Fruit fly (Drosophila melanogaster) whole organism, prepupa: ENCODE results near the gene CG11586.

ENCODE experiments used
- Blimp-1 ChIP-seq: fragments of 200-800 bp; sonication (Bioruptor generic); optimal IDR thresholded peaks from 3 replicates; lab custom pipeline; 2017; ENCODE audit warnings: missing biosample characterization, missing genetic modification characterization, mild to moderate bottlenecking, moderate library complexity, missing genetic modification reagents
- CG10669 ChIP-seq: fragments of 200-800 bp; sonication (Bioruptor generic); optimal IDR thresholded peaks from 3 replicates; lab custom pipeline; 2018; ENCODE audit warnings: missing biosample characterization, mild to moderate bottlenecking, missing genetic modification characterization, moderate library complexity
- CG11762 ChIP-seq: fragments of 200-800 bp; sonication (Bioruptor generic); optimal IDR thresholded peaks from 3 replicates; lab custom pipeline; 2016; ENCODE audit warnings: missing biosample characterization, missing genetic modification characterization; ENCODE audit not compliant: insufficient read depth
- CG1621 ChIP-seq: fragments of 200-800 bp; sonication (Bioruptor generic); optimal IDR thresholded peaks from 3 replicates; lab custom pipeline; 2018; ENCODE audit warnings: missing biosample characterization, mild to moderate bottlenecking, missing genetic modification characterization
- CG16779 ChIP-seq: fragments of 200-800 bp; sonication (Bioruptor generic); optimal IDR thresholded peaks from 3 replicates; lab custom pipeline; 2017; ENCODE audit warnings: missing biosample characterization, mild to moderate bottlenecking, missing genetic modification characterization
- CG3032 ChIP-seq: fragments of 200-800 bp; optimal IDR thresholded peaks from 2 replicates; lab custom pipeline; 2019; ENCODE audit warnings: missing biosample characterization, mild to moderate bottlenecking, missing genetic modification characterization, moderate library complexity
- CG31627 ChIP-seq: fragments of 200-800 bp; sonication (Bioruptor generic); optimal IDR thresholded peaks from 3 replicates; lab custom pipeline; 2016; ENCODE audit warnings: missing biosample characterization, missing genetic modification characterization
- CG3919 ChIP-seq: fragments of 200-800 bp; sonication (Bioruptor generic); optimal IDR thresholded peaks from 3 replicates; lab custom pipeline; 2016; ENCODE audit warnings: missing biosample characterization, missing genetic modification characterization
- CG6163 ChIP-seq: fragments of 200-800 bp; sonication (Bioruptor generic); IDR thresholded peaks from 3 replicates; pipeline ENCODE4 v1.3.6; 2022; ENCODE audit warnings: missing biosample characterization, missing genetic modification characterization
- CG6276 ChIP-seq: fragments of 200-800 bp; sonication (Bioruptor generic); optimal IDR thresholded peaks from 2 replicates; lab custom pipeline; 2017; ENCODE audit warnings: missing biosample characterization, mild to moderate bottlenecking, missing genetic modification characterization
- CG6854 ChIP-seq: fragments of 200-800 bp; sonication (Bioruptor generic); optimal IDR thresholded peaks from 2 replicates; lab custom pipeline; 2017; ENCODE audit warnings: missing biosample characterization, mild to moderate bottlenecking, missing genetic modification characterization
- CG8119 ChIP-seq: fragments of 200-800 bp; sonication (Bioruptor generic); IDR thresholded peaks from 3 replicates; pipeline ENCODE4 v1.3.6; 2022; ENCODE audit warnings: missing biosample characterization, missing genetic modification characterization
- CG9139 ChIP-seq: fragments of 200-800 bp; sonication (Bioruptor generic); optimal IDR thresholded peaks from 3 replicates; lab custom pipeline; 2017; ENCODE audit warnings: missing biosample characterization, mild to moderate bottlenecking, missing genetic modification characterization
- Eip75B ChIP-seq: fragments of 200-800 bp; sonication (Bioruptor generic); optimal IDR thresholded peaks from 3 replicates; lab custom pipeline; 2016; ENCODE audit warnings: missing biosample characterization, missing genetic modification characterization
- Eip78C ChIP-seq: fragments of 200-800 bp; sonication (Bioruptor generic); peaks from one replicate; lab custom pipeline; 2016; ENCODE audit warnings: missing biosample characterization, missing genetic modification characterization
- Ets96B ChIP-seq: fragments of 200-800 bp; optimal IDR thresholded peaks from 2 replicates; lab custom pipeline; 2019; ENCODE audit warnings: missing biosample characterization, mild to moderate bottlenecking, missing genetic modification characterization, moderate library complexity
- Gug ChIP-seq: fragments of 200-800 bp; sonication (Bioruptor generic); IDR thresholded peaks from 2 replicates; pipeline ENCODE4 v1.3.6; 2022; ENCODE audit warnings: missing biosample characterization, missing genetic modification characterization
- Hr38 ChIP-seq: sonication (Bioruptor generic); optimal IDR thresholded peaks from 2 replicates; lab custom pipeline; 2016; ENCODE audit warnings: missing biosample characterization, missing genetic modification characterization
- Hr39 ChIP-seq: fragments of 200-800 bp; sonication (Bioruptor generic); optimal IDR thresholded peaks from 2 replicates; lab custom pipeline; 2016; ENCODE audit warnings: missing biosample characterization, missing genetic modification characterization
- Hr4 ChIP-seq: fragments of 200-800 bp; sonication (Bioruptor generic); optimal IDR thresholded peaks from 3 replicates; lab custom pipeline; 2016; ENCODE audit warnings: missing biosample characterization, missing genetic modification characterization
- Lpt ChIP-seq: fragments of 200-800 bp; sonication (Bioruptor generic); optimal IDR thresholded peaks from 3 replicates; lab custom pipeline; 2016; ENCODE audit warnings: missing biosample characterization, missing genetic modification characterization
- Met ChIP-seq: fragments of 200-800 bp; sonication (Bioruptor generic); optimal IDR thresholded peaks from 3 replicates; lab custom pipeline; 2016; ENCODE audit warnings: missing biosample characterization, missing genetic modification characterization
- Sox102F ChIP-seq: fragments of 200-800 bp; sonication (Bioruptor generic); optimal IDR thresholded peaks from 2 replicates; lab custom pipeline; 2016; ENCODE audit warnings: missing biosample characterization, mild to moderate bottlenecking, missing genetic modification characterization
- Sox14 ChIP-seq: fragments of 200-800 bp; sonication (Bioruptor generic); optimal IDR thresholded peaks from 3 replicates; lab custom pipeline; 2016; ENCODE audit warnings: missing biosample characterization, missing genetic modification characterization
- Sox15 ChIP-seq: fragments of 200-800 bp; sonication (Bioruptor generic); optimal IDR thresholded peaks from 3 replicates; lab custom pipeline; 2016; ENCODE audit warnings: missing biosample characterization, missing genetic modification characterization
- achi ChIP-seq: fragments of 200-800 bp; sonication (Bioruptor generic); optimal IDR thresholded peaks from 3 replicates; lab custom pipeline; 2016; ENCODE audit warnings: missing biosample characterization, missing genetic modification characterization
- acj6 ChIP-seq: fragments of 200-800 bp; sonication (Bioruptor generic); optimal IDR thresholded peaks from 3 replicates; lab custom pipeline; 2016; ENCODE audit warnings: missing biosample characterization, missing genetic modification characterization
- dac ChIP-seq: fragments of 200-800 bp; sonication (Bioruptor generic); optimal IDR thresholded peaks from 2 replicates; lab custom pipeline; 2017; ENCODE audit warnings: missing biosample characterization, mild to moderate bottlenecking, missing genetic modification characterization
- eg ChIP-seq: fragments of 200-800 bp; sonication (Bioruptor generic); IDR thresholded peaks from 3 replicates; pipeline ENCODE4 v1.3.6; 2022; ENCODE audit warnings: missing biosample characterization, missing genetic modification characterization
- esn ChIP-seq: fragments of 200-800 bp; sonication (Bioruptor generic); optimal IDR thresholded peaks from 2 replicates; lab custom pipeline; 2016; ENCODE audit warnings: missing biosample characterization, mild to moderate bottlenecking, missing genetic modification characterization, moderate library complexity
- fd59A ChIP-seq: fragments of 200-800 bp; sonication (Bioruptor generic); optimal IDR thresholded peaks from 2 replicates; lab custom pipeline; 2017; ENCODE audit warnings: missing biosample characterization, mild to moderate bottlenecking, missing genetic modification characterization, missing genetic modification reagents
- fd85E ChIP-seq: fragments of 200-800 bp; sonication (Bioruptor generic); optimal IDR thresholded peaks from 3 replicates; lab custom pipeline; 2016; ENCODE audit warnings: missing biosample characterization, missing genetic modification characterization
- fkh ChIP-seq: fragments of 200-800 bp; sonication (Bioruptor generic); optimal IDR thresholded peaks from 3 replicates; lab custom pipeline; 2017; ENCODE audit warnings: missing biosample characterization, mild to moderate bottlenecking, missing genetic modification characterization, moderate library complexity
- lz ChIP-seq: fragments of 200-800 bp; sonication (Bioruptor generic); optimal IDR thresholded peaks from 3 replicates; lab custom pipeline; 2016; ENCODE audit warnings: missing biosample characterization, missing genetic modification characterization
- spab ChIP-seq: fragments of 200-800 bp; sonication (Bioruptor generic); optimal IDR thresholded peaks from 2 replicates; lab custom pipeline; 2017; ENCODE audit warnings: missing biosample characterization, mild to moderate bottlenecking, missing genetic modification characterization, missing genetic modification reagents
- svp ChIP-seq: fragments of 200-800 bp; sonication (Bioruptor generic); peaks from one replicate; lab custom pipeline; 2016; ENCODE audit warnings: missing biosample characterization, missing genetic modification characterization
- topi ChIP-seq: fragments of 200-800 bp; sonication (Bioruptor generic); optimal IDR thresholded peaks from 3 replicates; lab custom pipeline; 2016; ENCODE audit warnings: missing biosample characterization, missing genetic modification characterization
- vri ChIP-seq: fragments of 200-800 bp; sonication (Bioruptor generic); optimal IDR thresholded peaks from 3 replicates; lab custom pipeline; 2016; ENCODE audit warnings: missing biosample characterization, mild to moderate bottlenecking, missing genetic modification characterization

The CG11586 gene

DNA sequence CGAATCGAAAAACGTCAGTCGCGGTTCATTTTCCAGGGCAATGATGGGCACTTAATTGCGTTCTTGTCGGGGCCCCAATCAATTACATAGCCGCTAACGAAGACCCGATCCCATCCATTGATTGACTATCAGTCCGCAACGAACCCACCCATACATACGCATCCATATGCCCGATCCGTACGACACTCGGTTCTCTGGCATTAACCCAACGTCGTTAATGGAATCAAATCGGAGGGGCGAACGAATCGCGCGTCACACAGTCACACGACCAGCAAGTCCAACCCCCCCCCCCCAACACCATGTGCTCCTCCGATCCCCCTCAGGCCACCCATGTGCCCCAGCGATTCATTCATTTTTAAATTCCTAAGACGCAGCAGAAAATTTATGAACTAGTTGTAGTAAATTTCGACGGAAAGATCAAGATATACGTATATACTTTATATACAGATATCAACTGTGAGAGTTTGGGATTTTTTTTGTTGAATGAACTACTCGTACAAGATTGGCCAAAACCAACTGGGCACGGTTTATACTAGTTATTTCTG, 41.0 kb downstream of the CG11586 start (continued):
- peak; percentile 4 for TF ChIP-seq CG1621 (tag; lab: Kevin White, UChicago)
- TF ChIP-seq CG8119 (GFP tag; lab: Robert Waterston, UW) = no peak
- TF ChIP-seq Eip78C = peak; percentile 24
- TF ChIP-seq dac (GFP tag; lab: Kevin White, UChicago) = no peak
- TF ChIP-seq Met (GFP tag; lab: Kevin White, UChicago) = no peak
- no peak for TF ChIP-seq fd85E
- no peak for TF ChIP-seq Hr38 (GFP tag; lab: Kevin White, UChicago)
- TF ChIP-seq CG11762 (GFP tag; lab: Kevin White, UChicago) = no peak
- TF ChIP-seq achi (GFP tag; lab: Kevin White, UChicago) = no peak
- TF ChIP-seq Hr4 (GFP tag; lab: Kevin White, UChicago) = no peak

DNA sequence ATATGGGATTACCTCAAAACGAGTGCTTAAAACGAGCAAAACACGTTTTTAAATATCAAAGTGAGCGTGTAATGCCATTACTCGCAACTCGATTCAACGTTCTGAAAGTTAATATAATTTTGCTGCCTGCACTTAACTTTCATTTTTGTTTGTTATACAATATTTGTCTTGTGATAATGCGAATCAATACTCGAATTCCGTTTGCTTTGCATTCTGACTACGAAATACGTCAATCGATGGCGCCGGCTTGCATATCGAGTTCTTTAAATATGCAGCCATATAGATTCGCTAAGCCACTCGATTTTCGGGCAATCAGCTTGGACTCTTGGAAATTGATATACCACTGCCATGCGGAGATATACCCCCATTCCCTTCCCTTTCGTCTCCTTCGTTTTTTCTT, 41.6 kb downstream of the CG11586 start:
- no peak for TF ChIP-seq CG3032 (tag; lab: Kevin White, UChicago)
- TF ChIP-seq Blimp-1 = peak; percentile 41
- TF ChIP-seq Sox102F (GFP tag; lab: Kevin White, UChicago) = peak; percentile 16
- peak; percentile 77 for TF ChIP-seq vri (GFP tag; lab: Kevin White, UChicago)
- TF ChIP-seq dac (GFP tag; lab: Kevin White, UChicago) = no peak

DNA sequence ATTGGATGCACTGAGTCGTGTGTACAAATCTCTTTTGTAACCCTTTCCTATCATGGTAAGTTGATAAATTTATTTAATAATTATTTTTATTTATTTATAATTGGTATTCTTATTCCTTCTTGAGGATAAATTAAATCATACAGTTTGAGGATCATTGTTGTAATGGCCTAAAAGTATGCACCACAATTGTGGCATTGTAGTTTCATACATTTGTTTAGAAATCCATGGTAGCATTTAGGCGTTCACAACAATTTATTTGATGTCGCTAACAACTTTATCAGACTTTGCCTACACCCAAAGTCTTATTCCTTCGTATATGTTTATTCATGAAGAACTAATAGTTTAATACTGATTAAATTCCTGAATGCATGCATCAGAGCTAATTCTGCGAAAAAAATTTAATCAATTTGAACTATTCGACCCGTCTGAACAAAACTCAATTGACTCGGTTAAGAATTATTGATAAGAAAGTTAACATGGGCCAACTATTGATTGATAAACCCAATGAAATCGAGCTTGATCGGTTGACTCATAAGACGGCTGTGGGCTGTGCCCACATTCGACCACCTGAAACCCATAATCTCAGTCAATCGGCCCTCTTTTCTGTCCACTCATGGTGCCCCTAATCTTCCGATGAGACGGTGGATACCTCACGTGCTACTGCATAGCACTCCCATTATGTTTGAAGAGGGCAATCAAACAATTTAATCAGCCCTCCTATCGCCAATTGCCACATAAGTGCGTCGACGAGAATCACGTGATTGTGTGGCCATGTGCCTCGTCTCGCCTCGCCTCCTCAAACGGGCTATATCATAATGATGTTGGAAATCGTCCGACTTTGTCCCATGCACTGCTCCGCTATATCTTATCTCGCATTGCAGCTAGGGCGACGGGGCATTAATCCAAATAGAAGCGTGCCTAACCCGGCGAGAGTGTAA, 42.7 kb downstream of the CG11586 start:
- TF ChIP-seq eg (GFP tag; lab: Robert Waterston, UW) (peak; percentile 42; the same call in 1 of the 3 replicates), Blimp-1 (no peak), topi (GFP tag; lab: Kevin White, UChicago) (no peak), lz (GFP tag; lab: Kevin White, UChicago) (no peak), fd85E (no peak), Lpt (no peak), CG16779 (tag; lab: Kevin White, UChicago) (no peak), Gug (GFP tag; lab: Robert Waterston, UW) (no peak), Sox15 (no peak), acj6 (no peak), Hr39 (GFP tag; lab: Kevin White, UChicago) (no peak), Hr38 (GFP tag; lab: Kevin White, UChicago) (no peak), CG10669 (no peak), CG6854 (GFP tag; lab: Kevin White, UChicago) (no peak), achi (GFP tag; lab: Kevin White, UChicago) (no peak), CG9139 (no peak), CG6276 (GFP tag; lab: Kevin White, UChicago) (peak; percentile 1), esn (GFP tag; lab: Kevin White, UChicago) (no peak), CG3919 (GFP tag; lab: Kevin White, UChicago) (no peak), Eip75B (no peak), Sox14 (no peak), Ets96B (tag; lab: Kevin White, UChicago) (no peak), Met (GFP tag; lab: Kevin White, UChicago) (no peak), CG31627 (GFP tag; lab: Kevin White, UChicago) (no peak), CG6163 (GFP tag; lab: Robert Waterston, UW) (peak; percentile 62), spab (GFP tag; lab: Kevin White, UChicago) (no peak), Sox102F (GFP tag; lab: Kevin White, UChicago) (no peak), Eip78C (peak; percentile 48), fd59A (GFP tag; lab: Kevin White, UChicago) (no peak), CG1621 (tag; lab: Kevin White, UChicago) (no peak), svp (GFP tag; lab: Kevin White, UChicago) (peak; percentile 70), fkh (GFP tag; lab: Kevin White, UChicago) (peak; percentile 63), dac (GFP tag; lab: Kevin White, UChicago) (no peak)
